Fruit fly (Drosophila melanogaster) whole organism, embryonic: ENCODE measurements around the gene dsx-c73A.

ENCODE experiments used
- Ada2b ChIP-seq: fragments of 200-800 bp; sonication (Bioruptor generic); IDR thresholded peaks from 2 replicates; pipeline ENCODE4 v1.3.6; 2022; ENCODE audit warnings: missing biosample characterization, missing genetic modification characterization
- CG11695 ChIP-seq: fragments of 200-800 bp; sonication (Bioruptor generic); IDR thresholded peaks from 3 replicates; pipeline ENCODE4 v1.3.6; 2022; ENCODE audit warnings: missing biosample characterization, missing genetic modification characterization
- CG12236 ChIP-seq: fragments of 200-800 bp; sonication (Bioruptor generic); optimal IDR thresholded peaks from 2 replicates; lab custom pipeline; 2016; ENCODE audit warnings: missing biosample characterization, missing genetic modification characterization
- CG13775 ChIP-seq: fragments of 200-800 bp; sonication (Bioruptor generic); optimal IDR thresholded peaks from 3 replicates; lab custom pipeline; 2017; ENCODE audit warnings: missing biosample characterization, mild to moderate bottlenecking, missing genetic modification characterization
- CG14667 ChIP-seq: fragments of 200-800 bp; sonication (Bioruptor generic); IDR thresholded peaks from 2 replicates; pipeline ENCODE4 v1.3.6; 2022; ENCODE audit warnings: missing biosample characterization, missing genetic modification characterization
- CG14710 ChIP-seq: fragments of 200-800 bp; sonication (Bioruptor generic); optimal IDR thresholded peaks from 3 replicates; lab custom pipeline; 2019; ENCODE audit warnings: missing biosample characterization, mild to moderate bottlenecking, missing genetic modification characterization, moderate library complexity
- CG15601 ChIP-seq: fragments of 200-800 bp; sonication (Bioruptor generic); optimal IDR thresholded peaks from 3 replicates; lab custom pipeline; 2019; ENCODE audit warnings: missing biosample characterization, mild to moderate bottlenecking, missing genetic modification characterization, moderate library complexity
- CG15696 ChIP-seq: fragments of 200-800 bp; sonication (Bioruptor generic); optimal IDR thresholded peaks from 2 replicates; lab custom pipeline; 2019; ENCODE audit warnings: missing biosample characterization, mild to moderate bottlenecking, missing genetic modification characterization, moderate library complexity
- CG16813 ChIP-seq: fragments of 200-800 bp; sonication (Bioruptor generic); IDR thresholded peaks from 3 replicates; pipeline ENCODE4 v1.3.6; 2022; ENCODE audit warnings: missing biosample characterization, missing genetic modification characterization; ENCODE audit not compliant: partially characterized antibody
- CG17361 ChIP-seq: fragments of 200-800 bp; sonication (Bioruptor generic); IDR thresholded peaks from 3 replicates; pipeline ENCODE4 v1.3.6; 2022; ENCODE audit warnings: missing biosample characterization, missing genetic modification characterization
- CG31365 ChIP-seq: fragments of 200-800 bp; sonication (Bioruptor generic); optimal IDR thresholded peaks from 2 replicates; lab custom pipeline; 2018; ENCODE audit warnings: missing biosample characterization, mild to moderate bottlenecking, missing genetic modification characterization
- CG4360 ChIP-seq: fragments of 200-800 bp; sonication (Bioruptor generic); IDR thresholded peaks from 2 replicates; pipeline ENCODE4 v1.3.6; 2022; ENCODE audit warnings: missing biosample characterization, missing genetic modification characterization
- CG4707 ChIP-seq: fragments of 200-800 bp; sonication (Bioruptor generic); optimal IDR thresholded peaks from 2 replicates; lab custom pipeline; 2018; ENCODE audit warnings: missing biosample characterization, mild to moderate bottlenecking, missing genetic modification characterization, moderate library complexity
- CG4820 ChIP-seq: fragments of 200-800 bp; sonication (Bioruptor generic); optimal IDR thresholded peaks from 3 replicates; lab custom pipeline; 2016; ENCODE audit warnings: missing biosample characterization, missing genetic modification characterization
- CG5245 ChIP-seq: fragments of 200-800 bp; sonication (Bioruptor generic); optimal IDR thresholded peaks from 3 replicates; lab custom pipeline; 2016; ENCODE audit warnings: missing biosample characterization, missing genetic modification characterization
- CG7372 ChIP-seq: fragments of 200-800 bp; sonication (Bioruptor generic); IDR thresholded peaks from 2 replicates; pipeline ENCODE4 v1.3.6; 2022; ENCODE audit warnings: missing biosample characterization, missing genetic modification characterization
- CG8281 ChIP-seq: fragments of 200-800 bp; sonication (Bioruptor generic); optimal IDR thresholded peaks from 2 replicates; lab custom pipeline; 2018; ENCODE audit warnings: missing biosample characterization, mild to moderate bottlenecking, missing genetic modification characterization, moderate library complexity
- CG8478 ChIP-seq: fragments of >200 bp; optimal IDR thresholded peaks from 2 replicates; lab custom pipeline; 2018
- D ChIP-seq, 2 experiments: fragments of 200-800 bp in 1 of 2; fragments of >200 bp in 1 of 2; sonication (Bioruptor generic) in 1 of 2; optimal IDR thresholded peaks; 2 replicates in 1 of 2; 3 replicates in 1 of 2; lab custom pipeline; 2017; ENCODE audit warnings: mild to moderate bottlenecking in 1 of 2, missing biosample characterization in 1 of 2, missing genetic modification characterization in 1 of 2, missing genetic modification reagents in 1 of 2
- Dek ChIP-seq: fragments of 200-800 bp; sonication (Bioruptor generic); optimal IDR thresholded peaks from 3 replicates; lab custom pipeline; 2019; ENCODE audit warnings: missing biosample characterization, mild to moderate bottlenecking, missing genetic modification characterization, moderate library complexity
- Dll ChIP-seq: fragments of 200-800 bp; sonication (Bioruptor generic); IDR thresholded peaks from 4 replicates; pipeline ENCODE4 v1.3.6; 2022; ENCODE audit warnings: missing biosample characterization, missing genetic modification characterization; ENCODE audit not compliant: partially characterized antibody
- Doc2 ChIP-seq: fragments of 200-800 bp; sonication (Bioruptor generic); IDR thresholded peaks from 2 replicates; pipeline ENCODE4 v1.3.6; 2022; ENCODE audit warnings: missing biosample characterization, missing genetic modification characterization
- Dref ChIP-seq: fragments of 200-800 bp; sonication (Bioruptor generic); IDR thresholded peaks from 2 replicates; pipeline ENCODE4 v1.3.6; 2022; ENCODE audit warnings: missing biosample characterization, missing genetic modification characterization
- Gsc ChIP-seq: fragments of 200-800 bp; sonication (Bioruptor generic); IDR thresholded peaks from 2 replicates; pipeline ENCODE4 v1.3.6; 2022; ENCODE audit warnings: missing biosample characterization, missing genetic modification characterization
- H2.0 ChIP-seq: fragments of 200-800 bp; sonication (Bioruptor generic); IDR thresholded peaks from 2 replicates; pipeline ENCODE4 v1.3.6; 2022; ENCODE audit warnings: missing biosample characterization, missing genetic modification characterization
- Hr3 ChIP-seq: fragments of 200-800 bp; sonication (Bioruptor generic); optimal IDR thresholded peaks from 3 replicates; lab custom pipeline; 2016; ENCODE audit warnings: missing biosample characterization, missing genetic modification characterization
- Mad ChIP-seq: fragments of 200-800 bp; sonication (Bioruptor generic); optimal IDR thresholded peaks from 2 replicates; lab custom pipeline; 2016; ENCODE audit warnings: missing biosample characterization, missing genetic modification characterization
- NC2α ChIP-seq: fragments of 200-800 bp; sonication (Bioruptor generic); optimal IDR thresholded peaks from 2 replicates; lab custom pipeline; 2016; ENCODE audit warnings: missing biosample characterization, missing genetic modification characterization
- NC2β ChIP-seq: fragments of 200-800 bp; sonication (Bioruptor generic); optimal IDR thresholded peaks from 2 replicates; lab custom pipeline; 2016; ENCODE audit warnings: missing biosample characterization, missing genetic modification characterization
- Sin3A ChIP-seq: fragments of >200 bp; optimal IDR thresholded peaks from 2 replicates; lab custom pipeline; 2018
- Vsx1 ChIP-seq: fragments of 200-800 bp; sonication (Bioruptor generic); optimal IDR thresholded peaks from 2 replicates; lab custom pipeline; 2017; ENCODE audit warnings: missing biosample characterization, mild to moderate bottlenecking, missing genetic modification characterization, missing genetic modification reagents
- abd-A ChIP-seq: fragments of 200-800 bp; sonication (Bioruptor generic); optimal IDR thresholded peaks from 3 replicates; lab custom pipeline; 2019; ENCODE audit warnings: missing biosample characterization, mild to moderate bottlenecking, missing genetic modification characterization, moderate library complexity
- bowl ChIP-seq: fragments of 200-800 bp; sonication (Bioruptor generic); IDR thresholded peaks from 2 replicates; pipeline ENCODE4 v1.3.6; 2022; ENCODE audit warnings: missing biosample characterization, missing genetic modification characterization
- danr ChIP-seq: fragments of 200-800 bp; sonication (Bioruptor generic); IDR thresholded peaks from 2 replicates; pipeline ENCODE4 v1.3.6; 2022; ENCODE audit warnings: missing biosample characterization, missing genetic modification characterization
- disco-r ChIP-seq: fragments of 200-800 bp; sonication (Bioruptor generic); optimal IDR thresholded peaks from 2 replicates; lab custom pipeline; 2016; ENCODE audit warnings: missing biosample characterization, missing genetic modification characterization
- hbn ChIP-seq: fragments of 200-800 bp; sonication (Bioruptor generic); IDR thresholded peaks from 2 replicates; pipeline ENCODE4 v1.3.6; 2022; ENCODE audit warnings: missing biosample characterization, missing genetic modification characterization; ENCODE audit not compliant: partially characterized antibody
- kni ChIP-seq: fragments of 200-800 bp; sonication (Bioruptor generic); optimal IDR thresholded peaks from 3 replicates; lab custom pipeline; 2017; ENCODE audit warnings: mild to moderate bottlenecking, missing biosample characterization, missing genetic modification reagents, missing genetic modification characterization
- lilli ChIP-seq: fragments of 200-800 bp; sonication (Bioruptor generic); optimal IDR thresholded peaks from 3 replicates; lab custom pipeline; 2016; ENCODE audit warnings: missing biosample characterization, missing genetic modification characterization
- lov ChIP-seq, 2 experiments: fragments of 200-800 bp in 1 of 2; fragments of >200 bp in 1 of 2; sonication (Bioruptor generic) in 1 of 2; IDR thresholded peaks in 1 of 2; optimal IDR thresholded peaks in 1 of 2; 2 replicates in 1 of 2; 3 replicates in 1 of 2; pipeline versions ENCODE4 v1.3.6 to Lab custom; 2017 to 2022; ENCODE audit warnings: missing biosample characterization in 1 of 2, missing genetic modification characterization in 1 of 2
- nau ChIP-seq: fragments of 200-800 bp; sonication (Bioruptor generic); optimal IDR thresholded peaks from 3 replicates; lab custom pipeline; 2017; ENCODE audit warnings: missing biosample characterization, mild to moderate bottlenecking, missing genetic modification characterization, missing genetic modification reagents
- nerfin-2 ChIP-seq: fragments of 200-800 bp; sonication (Bioruptor generic); IDR thresholded peaks from 2 replicates; pipeline ENCODE4 v1.3.6; 2022; ENCODE audit warnings: missing biosample characterization, missing genetic modification characterization; ENCODE audit not compliant: partially characterized antibody
- nmo ChIP-seq: fragments of 200-800 bp; sonication (Bioruptor generic); optimal IDR thresholded peaks from 2 replicates; lab custom pipeline; 2018; ENCODE audit warnings: missing biosample characterization, mild to moderate bottlenecking, missing genetic modification characterization, moderate library complexity
- ranshi ChIP-seq: fragments of 200-800 bp; sonication (Bioruptor generic); IDR thresholded peaks from 2 replicates; pipeline ENCODE4 v1.3.6; 2022; ENCODE audit warnings: missing biosample characterization, missing genetic modification characterization
- ro ChIP-seq: fragments of 200-800 bp; sonication (Bioruptor generic); IDR thresholded peaks from 2 replicates; pipeline ENCODE4 v1.3.6; 2022; ENCODE audit warnings: missing biosample characterization, missing genetic modification characterization
- salm ChIP-seq: fragments of 200-800 bp; sonication (Bioruptor generic); optimal IDR thresholded peaks from 2 replicates; lab custom pipeline; 2018; ENCODE audit warnings: missing biosample characterization, mild to moderate bottlenecking, missing genetic modification characterization
- sna ChIP-seq: fragments of 200-800 bp; sonication (Bioruptor generic); IDR thresholded peaks from 2 replicates; pipeline ENCODE4 v1.3.6; 2022; ENCODE audit warnings: missing biosample characterization, missing genetic modification characterization; ENCODE audit not compliant: partially characterized antibody
- tin ChIP-seq: fragments of 200-800 bp; sonication (Bioruptor generic); optimal IDR thresholded peaks from 3 replicates; lab custom pipeline; 2016; ENCODE audit warnings: missing biosample characterization, missing genetic modification characterization
- toy ChIP-seq: fragments of 200-800 bp; sonication (Bioruptor generic); IDR thresholded peaks from 2 replicates; pipeline ENCODE4 v1.3.6; 2022; ENCODE audit warnings: missing biosample characterization, missing genetic modification characterization
- tx ChIP-seq: fragments of 200-800 bp; sonication (Bioruptor generic); optimal IDR thresholded peaks from 2 replicates; lab custom pipeline; 2016; ENCODE audit warnings: missing biosample characterization, missing genetic modification characterization
- zfh1 ChIP-seq: fragments of 200-800 bp; sonication (Bioruptor generic); IDR thresholded peaks from 3 replicates; pipeline ENCODE4 v1.3.6; 2022; ENCODE audit warnings: missing biosample characterization, missing genetic modification characterization
- zfh2 ChIP-seq: fragments of 200-800 bp; sonication (Bioruptor generic); optimal IDR thresholded peaks from 2 replicates; lab custom pipeline; 2016; ENCODE audit warnings: missing biosample characterization, missing genetic modification characterization

Gene dsx-c73A

DNA sequence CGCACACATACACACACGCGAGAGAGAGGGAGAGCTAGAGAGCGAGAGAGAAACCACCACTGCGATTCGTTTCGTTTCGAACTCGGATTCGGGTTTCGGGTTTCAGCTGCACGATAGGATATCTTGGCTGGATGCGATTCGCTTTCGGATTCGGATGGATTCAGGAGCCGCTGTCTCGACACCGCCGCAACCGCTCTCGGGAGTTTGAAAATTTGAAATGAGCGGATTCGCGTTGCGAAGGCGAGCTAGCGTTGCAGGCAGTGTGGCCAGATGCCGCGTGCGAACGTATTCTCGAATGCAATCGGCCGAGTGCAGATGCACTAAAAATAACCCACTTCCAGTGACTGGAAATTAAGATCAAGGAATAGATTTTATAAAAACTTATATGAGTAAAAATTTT lies 40.2 kb downstream of the dsx-c73A start, which contains the start of gene fax (continued):
- TF ChIP-seq Vsx1 (GFP tag; lab: Kevin White, UChicago), result no peak
- TF ChIP-seq CG4820 (GFP tag; lab: Kevin White, UChicago), result no peak
- no peak for TF ChIP-seq CG8478 (lab: Kevin White, UChicago)
- TF ChIP-seq CG5245 (GFP tag; lab: Kevin White, UChicago), result no peak
- TF ChIP-seq H2.0 (GFP tag; lab: Robert Waterston, UW), result no peak
- TF ChIP-seq Ada2b, result no peak
- no peak for TF ChIP-seq CG17361 (GFP tag; lab: Robert Waterston, UW)
- no peak for TF ChIP-seq CG12236 (GFP tag; lab: Kevin White, UChicago)
- TF ChIP-seq ro (GFP tag; lab: Robert Waterston, UW), result no peak
- TF ChIP-seq CG31365 (tag; lab: Kevin White, UChicago), result peak; percentile 59
- peak; percentile 13; the same call in 1 of the 3 replicates for TF ChIP-seq zfh1
- TF ChIP-seq Sin3A (lab: Kevin White, UChicago), result no peak
- peak; percentile 21; the same call in 1 of the 2 replicates for TF ChIP-seq nerfin-2
- TF ChIP-seq Mad, result no peak
- TF ChIP-seq hbn, result no peak; the same call in none of the 2 replicates
- TF ChIP-seq nau (GFP tag; lab: Kevin White, UChicago), result peak; percentile 44
- no peak for TF ChIP-seq abd-A (tag; lab: Kevin White, UChicago)
- peak; percentile 4 for TF ChIP-seq lilli
- no peak for TF ChIP-seq CG13775 (GFP tag; lab: Kevin White, UChicago)
- peak; percentile 30 for TF ChIP-seq CG15601 (tag; lab: Kevin White, UChicago)
- peak; percentile 42; the same call in 1 of the 3 replicates for TF ChIP-seq CG11695 (GFP tag; lab: Robert Waterston, UW)
- peak; percentile 40 for TF ChIP-seq CG4707
- TF ChIP-seq CG4360, result peak; percentile 16; the same call in 1 of the 2 replicates
- TF ChIP-seq lov (optimal IDR thresholded peaks at IDR 0.05; lab: Kevin White, UChicago), result no peak
- no peak; the same call in 2 of the 3 replicates for TF ChIP-seq lov (GFP tag; IDR thresholded peaks at IDR 0.05; lab: Robert Waterston, UW)
- TF ChIP-seq CG16813 (GFP tag; lab: Robert Waterston, UW), result 0 out of 3 replicates have a peak, but pooled peaks have one; percentile 8
- no peak for TF ChIP-seq Gsc (GFP tag; lab: Robert Waterston, UW)
- TF ChIP-seq Dll (GFP tag; lab: Robert Waterston, UW), result peak; percentile 23; the same call in 2 of the 4 replicates
- no peak for TF ChIP-seq CG14667 (GFP tag; lab: Robert Waterston, UW)
- no peak for TF ChIP-seq CG8281 (tag; lab: Kevin White, UChicago)
- no peak for TF ChIP-seq danr
- no peak for TF ChIP-seq tin
- TF ChIP-seq Dref (GFP tag; lab: Robert Waterston, UW), result peak; percentile 19; the same call in 1 of the 2 replicates
- TF ChIP-seq CG14710 (tag; lab: Kevin White, UChicago), result peak; percentile 87
- no peak for TF ChIP-seq D (optimal IDR thresholded peaks at IDR 0.05; lab: Kevin White, UChicago)
- TF ChIP-seq D (GFP tag; optimal IDR thresholded peaks at IDR 0.05; lab: Kevin White, UChicago), result no peak
- no peak for TF ChIP-seq Hr3 (GFP tag; lab: Kevin White, UChicago)
- no peak for TF ChIP-seq NC2α (GFP tag; lab: Kevin White, UChicago)
- TF ChIP-seq kni (GFP tag; lab: Kevin White, UChicago), result peak; percentile 63
- TF ChIP-seq tx, result no peak
- TF ChIP-seq disco-r (GFP tag; lab: Kevin White, UChicago), result no peak
- TF ChIP-seq zfh2 (GFP tag; lab: Kevin White, UChicago), result no peak
- no peak for TF ChIP-seq CG15696
- peak; percentile 48 for TF ChIP-seq NC2β (GFP tag; lab: Kevin White, UChicago)
- TF ChIP-seq toy (GFP tag; lab: Robert Waterston, UW), result no peak
- no peak for TF ChIP-seq CG7372
- peak; percentile 33 for TF ChIP-seq nmo
- TF ChIP-seq sna (GFP tag; lab: Robert Waterston, UW), result 0 out of 2 replicates have a peak, but pooled peaks have one; percentile 46
- TF ChIP-seq salm (tag; lab: Kevin White, UChicago), result no peak
- TF ChIP-seq Dek (tag; lab: Kevin White, UChicago), result no peak
- no peak for TF ChIP-seq Doc2 (GFP tag; lab: Robert Waterston, UW)
- TF ChIP-seq bowl (GFP tag; lab: Robert Waterston, UW), result no peak
- TF ChIP-seq ranshi (GFP tag; lab: Robert Waterston, UW), result no peak
